Fruit fly (Drosophila melanogaster) whole organism, embryonic: Measurements from ENCODE around the gene mey.

Experiments used
- Blimp-1 ChIP-seq: fragments of 200-800 bp; sonication (Bioruptor generic); optimal IDR thresholded peaks from 3 replicates; lab custom pipeline; 2018; ENCODE audit warnings: missing biosample characterization, missing genetic modification characterization, mild to moderate bottlenecking, moderate library complexity, missing genetic modification reagents
- CG14441 ChIP-seq: fragments of 200-800 bp; sonication (Bioruptor generic); IDR thresholded peaks from 2 replicates; pipeline ENCODE4 v1.3.6; 2022; ENCODE audit warnings: missing biosample characterization, missing genetic modification characterization
- Mes4 ChIP-seq: fragments of 200-800 bp; sonication (Bioruptor generic); optimal IDR thresholded peaks from 2 replicates; lab custom pipeline; 2016; ENCODE audit warnings: missing biosample characterization, missing genetic modification characterization
- btn ChIP-seq: fragments of 200-800 bp; sonication (Bioruptor generic); optimal IDR thresholded peaks from 2 replicates; lab custom pipeline; 2016; ENCODE audit warnings: missing biosample characterization, missing genetic modification characterization
- run ChIP-seq: fragments of 200-800 bp; sonication (Bioruptor generic); optimal IDR thresholded peaks from 3 replicates; lab custom pipeline; 2018; ENCODE audit warnings: missing biosample characterization, mild to moderate bottlenecking, missing genetic modification characterization

DNA sequence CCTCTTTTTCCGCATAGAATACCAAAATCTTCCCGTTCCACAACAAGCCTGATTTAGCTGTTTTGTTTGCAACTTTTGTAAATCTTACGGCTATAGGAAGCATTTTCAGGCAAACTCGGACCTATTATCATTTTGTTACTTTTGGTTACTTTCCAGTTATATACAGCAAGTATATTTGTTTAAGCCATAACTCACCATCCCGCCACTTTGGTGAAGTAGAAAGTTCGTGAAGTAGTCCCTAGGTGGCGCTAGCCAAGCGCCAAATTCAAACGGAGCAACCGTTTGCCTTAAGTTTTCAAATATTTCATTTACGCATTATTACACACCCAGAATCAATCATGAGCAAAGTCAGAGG, 36.0 kb upstream of the mey start, which contains the start of the genes CG11334 and CG11333:
- TF ChIP-seq Blimp-1 (GFP tag; lab: Kevin White, UChicago), result no peak
- no peak for TF ChIP-seq CG14441 (GFP tag; lab: Robert Waterston, UW)
- no peak for TF ChIP-seq run (tag; lab: Kevin White, UChicago)
- TF ChIP-seq btn (GFP tag; lab: Kevin White, UChicago), result no peak
- no peak for TF ChIP-seq Mes4 (GFP tag; lab: Kevin White, UChicago)
